Worm (Caenorhabditis elegans): ENCODE measurements around the gene K08D8.5.
"Not testable (repeated sequence)": the region's sequence is repeated elsewhere in the genome, so short reads cannot be mapped to it uniquely, and the experiment has no call there.

ce11 chrIV:12875260-12875659 lies 36.7 kb downstream of the K08D8.5 start, which contains the start of gene ZK896.1:
- not testable (repeated sequence) for TF ChIP-seq zag-1, lin-39, lsy-2, nhr-23, fos-1, nhr-10, nhr-25 (tag; optimal IDR thresholded peaks at IDR 0.05)

All from whole organism, L2 larva.